Fruit fly (Drosophila melanogaster) whole organism, wandering third instar larva: ENCODE measurements around the gene dia.

Source experiments
- Abd-B ChIP-seq: fragments of >200 bp; optimal IDR thresholded peaks from 2 replicates; lab custom pipeline; 2017; ENCODE audit warnings: missing biosample characterization, missing genetic modification characterization
- Dfd ChIP-seq: fragments of >200 bp; optimal IDR thresholded peaks from 2 replicates; lab custom pipeline; 2017; ENCODE audit warnings: missing biosample characterization, missing genetic modification characterization
- Hr78 ChIP-seq: fragments of >200 bp; optimal IDR thresholded peaks from 2 replicates; lab custom pipeline; 2017; ENCODE audit warnings: missing biosample characterization, missing genetic modification characterization
- Jra ChIP-seq: sonication (Bioruptor generic); optimal IDR thresholded peaks from 2 replicates; lab custom pipeline; 2016; ENCODE audit warnings: missing biosample characterization, missing genetic modification characterization
- Myc ChIP-seq: fragments of >200 bp; optimal IDR thresholded peaks from 2 replicates; lab custom pipeline; 2017
- foxo ChIP-seq, 2 experiments: fragments of 200-800 bp; sonication (Bioruptor generic); optimal IDR thresholded peaks; 2 replicates in 1 of 2; 3 replicates in 1 of 2; lab custom pipeline; 2016 to 2017; ENCODE audit warnings: missing biosample characterization in 2 of 2, missing genetic modification characterization in 2 of 2

DNA sequence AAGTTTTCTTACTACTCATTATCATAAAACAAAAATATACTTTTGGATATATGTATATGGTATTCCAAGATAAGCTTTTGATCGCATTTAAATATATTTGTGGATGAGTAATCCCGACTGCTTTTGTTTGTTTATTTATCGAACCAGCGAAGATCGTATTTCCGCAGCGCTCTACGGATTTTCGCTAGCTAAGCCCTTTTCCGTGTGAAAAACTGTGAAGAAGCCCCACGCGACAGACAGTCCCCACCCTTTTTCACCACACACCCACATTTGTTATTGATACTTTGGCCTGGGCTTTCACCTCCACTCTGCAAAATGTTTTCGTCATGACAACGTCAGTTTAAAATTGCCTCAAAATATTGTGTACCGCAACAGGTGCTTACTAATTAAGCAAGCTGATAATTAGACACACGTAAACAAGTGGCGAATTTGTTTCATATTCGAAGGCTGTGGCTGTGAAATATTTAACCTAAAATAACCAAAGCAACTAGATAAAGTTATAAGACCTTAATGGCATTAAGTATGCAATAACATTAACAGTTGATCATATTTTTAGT is 35.1 kb downstream of the dia start:
- TF ChIP-seq Hr78 (GFP tag; lab: Kevin White, UChicago) (no peak), Abd-B (GFP tag; lab: Kevin White, UChicago) (no peak), foxo (GFP tag; optimal IDR thresholded peaks at IDR 0.05; lab: Kevin White, UChicago) (no peak), Jra (no peak), Myc (lab: Kevin White, UChicago) (no peak), Dfd (GFP tag; lab: Kevin White, UChicago) (no peak)
